Fruit fly (Drosophila melanogaster) whole organism, embryonic: Measurements from ENCODE around the gene CG31650.

Experiments
- Aef1 ChIP-seq: fragments of 200-800 bp; sonication (Bioruptor generic); IDR thresholded peaks from 3 replicates; pipeline ENCODE4 v1.3.6; 2022; ENCODE audit warnings: missing biosample characterization, missing genetic modification characterization
- B-H2 ChIP-seq: fragments of 200-800 bp; sonication (Bioruptor generic); optimal IDR thresholded peaks from 2 replicates; lab custom pipeline; 2018; ENCODE audit warnings: missing biosample characterization, mild to moderate bottlenecking, missing genetic modification characterization
- BtbVII ChIP-seq: fragments of 200-800 bp; sonication (Bioruptor generic); optimal IDR thresholded peaks from 3 replicates; lab custom pipeline; 2017; ENCODE audit warnings: missing biosample characterization, mild to moderate bottlenecking, missing genetic modification characterization
- CG10979 ChIP-seq: fragments of 200-800 bp; sonication (Bioruptor generic); optimal IDR thresholded peaks from 2 replicates; lab custom pipeline; 2018; ENCODE audit warnings: missing biosample characterization, mild to moderate bottlenecking, missing genetic modification characterization, moderate library complexity
- CG11696 ChIP-seq: fragments of 200-800 bp; sonication (Bioruptor generic); IDR thresholded peaks from 2 replicates; pipeline ENCODE4 v1.3.6; 2022; ENCODE audit warnings: missing biosample characterization, missing genetic modification characterization
- CG12299 ChIP-seq: fragments of 200-800 bp; sonication (Bioruptor generic); optimal IDR thresholded peaks from 2 replicates; lab custom pipeline; 2018; ENCODE audit warnings: missing biosample characterization, mild to moderate bottlenecking, missing genetic modification characterization
- CG12744 ChIP-seq: fragments of 200-800 bp; sonication (Bioruptor generic); optimal IDR thresholded peaks from 2 replicates; lab custom pipeline; 2016; ENCODE audit warnings: missing biosample characterization, missing genetic modification characterization
- CG13624 ChIP-seq: fragments of 200-800 bp; sonication (Bioruptor generic); optimal IDR thresholded peaks from 2 replicates; lab custom pipeline; 2016; ENCODE audit warnings: missing biosample characterization, missing genetic modification characterization
- CG13775 ChIP-seq: fragments of 200-800 bp; sonication (Bioruptor generic); optimal IDR thresholded peaks from 3 replicates; lab custom pipeline; 2017; ENCODE audit warnings: missing biosample characterization, mild to moderate bottlenecking, missing genetic modification characterization
- CG14860 ChIP-seq: fragments of 200-800 bp; sonication (Bioruptor generic); IDR thresholded peaks from 3 replicates; pipeline ENCODE4 v1.3.6; 2022; ENCODE audit warnings: missing biosample characterization, missing genetic modification characterization; ENCODE audit not compliant: partially characterized antibody
- CG14965 ChIP-seq: fragments of 200-800 bp; sonication (Bioruptor generic); optimal IDR thresholded peaks from 2 replicates; lab custom pipeline; 2016; ENCODE audit warnings: missing biosample characterization, missing genetic modification characterization, borderline replicate concordance
- CG17361 ChIP-seq: fragments of 200-800 bp; sonication (Bioruptor generic); IDR thresholded peaks from 3 replicates; pipeline ENCODE4 v1.3.6; 2022; ENCODE audit warnings: missing biosample characterization, missing genetic modification characterization
- CG17912 ChIP-seq: fragments of 200-800 bp; sonication (Bioruptor generic); optimal IDR thresholded peaks from 2 replicates; lab custom pipeline; 2018; ENCODE audit warnings: missing biosample characterization, mild to moderate bottlenecking, missing genetic modification characterization
- CG18764 ChIP-seq: fragments of 200-800 bp; sonication (Bioruptor generic); optimal IDR thresholded peaks from 3 replicates; lab custom pipeline; 2016; ENCODE audit warnings: missing biosample characterization, missing genetic modification characterization
- CG2120 ChIP-seq: fragments of 200-800 bp; sonication (Bioruptor generic); optimal IDR thresholded peaks from 3 replicates; lab custom pipeline; 2016; ENCODE audit warnings: missing biosample characterization, missing genetic modification characterization
- CG2199 ChIP-seq: fragments of 200-800 bp; sonication (Bioruptor generic); IDR thresholded peaks from 3 replicates; pipeline ENCODE4 v1.3.6; 2022; ENCODE audit warnings: missing biosample characterization, missing genetic modification characterization
- CG33557 ChIP-seq: fragments of 200-800 bp; sonication (Bioruptor generic); optimal IDR thresholded peaks from 2 replicates; lab custom pipeline; 2019; ENCODE audit warnings: missing biosample characterization, mild to moderate bottlenecking, missing genetic modification characterization, moderate library complexity
- CG6689 ChIP-seq: fragments of 200-800 bp; sonication (Bioruptor generic); IDR thresholded peaks from 2 replicates; pipeline ENCODE4 v1.3.6; 2022; ENCODE audit warnings: missing biosample characterization, missing genetic modification characterization
- CG7372 ChIP-seq: fragments of 200-800 bp; sonication (Bioruptor generic); IDR thresholded peaks from 2 replicates; pipeline ENCODE4 v1.3.6; 2022; ENCODE audit warnings: missing biosample characterization, missing genetic modification characterization
- CG8924 ChIP-seq: fragments of 200-800 bp; optimal IDR thresholded peaks from 3 replicates; lab custom pipeline; 2019; ENCODE audit warnings: missing biosample characterization, mild to moderate bottlenecking, missing genetic modification characterization, moderate library complexity
- CG8944 ChIP-seq: fragments of 200-800 bp; sonication (Bioruptor generic); optimal IDR thresholded peaks from 3 replicates; lab custom pipeline; 2016; ENCODE audit warnings: missing biosample characterization, missing genetic modification characterization
- CTCF ChIP-seq: fragments of 200-800 bp; sonication (Bioruptor generic); optimal IDR thresholded peaks from 2 replicates; lab custom pipeline; 2017; ENCODE audit warnings: missing biosample characterization, mild to moderate bottlenecking, missing genetic modification characterization, moderate library complexity
- Camta ChIP-seq: fragments of 200-800 bp; sonication (Bioruptor generic); optimal IDR thresholded peaks from 2 replicates; lab custom pipeline; 2016; ENCODE audit warnings: missing biosample characterization, missing genetic modification characterization
- Dad ChIP-seq: fragments of 200-800 bp; sonication (Bioruptor generic); optimal IDR thresholded peaks from 3 replicates; lab custom pipeline; 2016; ENCODE audit warnings: missing biosample characterization, missing genetic modification characterization
- Dek ChIP-seq: fragments of 200-800 bp; sonication (Bioruptor generic); optimal IDR thresholded peaks from 3 replicates; lab custom pipeline; 2019; ENCODE audit warnings: missing biosample characterization, mild to moderate bottlenecking, missing genetic modification characterization, moderate library complexity
- Drgx ChIP-seq: fragments of 200-800 bp; sonication (Bioruptor generic); IDR thresholded peaks from 2 replicates; pipeline ENCODE4 v1.3.6; 2022; ENCODE audit warnings: missing biosample characterization, missing genetic modification characterization
- Fer3 ChIP-seq: fragments of 200-800 bp; sonication (Bioruptor generic); optimal IDR thresholded peaks from 2 replicates; lab custom pipeline; 2018; ENCODE audit warnings: missing biosample characterization, mild to moderate bottlenecking, missing genetic modification characterization, moderate library complexity
- HmgD ChIP-seq: fragments of 200-800 bp; sonication (Bioruptor generic); optimal IDR thresholded peaks from 3 replicates; lab custom pipeline; 2016; ENCODE audit warnings: missing biosample characterization, missing genetic modification characterization
- Hr3 ChIP-seq: fragments of 200-800 bp; sonication (Bioruptor generic); optimal IDR thresholded peaks from 3 replicates; lab custom pipeline; 2016; ENCODE audit warnings: missing biosample characterization, missing genetic modification characterization
- Hsf ChIP-seq: fragments of 200-800 bp; sonication (Bioruptor generic); optimal IDR thresholded peaks from 3 replicates; lab custom pipeline; 2016; ENCODE audit warnings: missing biosample characterization, missing genetic modification characterization
- Jarid2 ChIP-seq: fragments of 200-800 bp; sonication (Bioruptor generic); optimal IDR thresholded peaks from 3 replicates; lab custom pipeline; 2017; ENCODE audit warnings: mild to moderate bottlenecking, missing biosample characterization, missing genetic modification reagents, missing genetic modification characterization
- MBD-R2 ChIP-seq: fragments of 200-800 bp; sonication (Bioruptor generic); IDR thresholded peaks from 2 replicates; pipeline ENCODE4 v1.3.6; 2022; ENCODE audit warnings: missing biosample characterization, missing genetic modification characterization
- Nf-YB ChIP-seq: fragments of 200-800 bp; sonication (Bioruptor generic); optimal IDR thresholded peaks from 3 replicates; lab custom pipeline; 2019; ENCODE audit warnings: missing biosample characterization, mild to moderate bottlenecking, missing genetic modification characterization, moderate library complexity
- Rx ChIP-seq: fragments of 200-800 bp; sonication (Bioruptor generic); IDR thresholded peaks from 2 replicates; pipeline ENCODE4 v1.3.6; 2022; ENCODE audit warnings: missing biosample characterization, missing genetic modification characterization
- ash1 ChIP-seq: fragments of 200-800 bp; sonication (Bioruptor generic); optimal IDR thresholded peaks from 2 replicates; lab custom pipeline; 2018; ENCODE audit warnings: missing biosample characterization, mild to moderate bottlenecking, missing genetic modification characterization
- chif ChIP-seq, 2 experiments: fragments of 200-800 bp; sonication (Bioruptor generic); optimal IDR thresholded peaks; 3 replicates each; lab custom pipeline; 2016; ENCODE audit warnings: missing biosample characterization in 2 of 2, missing genetic modification characterization in 2 of 2
- croc ChIP-seq: fragments of 200-800 bp; sonication (Bioruptor generic); conservative IDR thresholded peaks from 3 replicates; pipeline ENCODE4 v1.3.6; 2022; ENCODE audit warnings: missing biosample characterization, missing genetic modification characterization
- crp ChIP-seq, 2 experiments: fragments of 200-800 bp; sonication (Bioruptor generic); optimal IDR thresholded peaks; 2 replicates in 1 of 2; 3 replicates in 1 of 2; lab custom pipeline; 2017; ENCODE audit warnings: missing biosample characterization in 2 of 2, missing genetic modification characterization in 2 of 2, mild to moderate bottlenecking in 1 of 2, moderate library complexity in 1 of 2
- exex ChIP-seq: fragments of 200-800 bp; sonication (Bioruptor generic); optimal IDR thresholded peaks from 4 replicates; lab custom pipeline; 2018; ENCODE audit warnings: missing biosample characterization, mild to moderate bottlenecking, missing genetic modification characterization, moderate library complexity
- hth ChIP-seq: fragments of >200 bp; optimal IDR thresholded peaks from 2 replicates; lab custom pipeline; 2017; ENCODE audit warnings: inconsistent platforms
- insv ChIP-seq, 2 experiments: fragments of 200-800 bp; sonication (Bioruptor generic); optimal IDR thresholded peaks; 3 replicates each; lab custom pipeline; 2016 to 2018; ENCODE audit warnings: missing biosample characterization in 2 of 2, missing genetic modification characterization in 2 of 2
- jigr1 ChIP-seq: fragments of 200-800 bp; sonication (Bioruptor generic); IDR thresholded peaks from 3 replicates; pipeline ENCODE4 v1.3.6; 2022; ENCODE audit warnings: missing biosample characterization, missing genetic modification characterization
- jumu ChIP-seq: fragments of 200-800 bp; sonication (Bioruptor generic); optimal IDR thresholded peaks from 3 replicates; lab custom pipeline; 2016; ENCODE audit warnings: missing biosample characterization, missing genetic modification characterization
- nom ChIP-seq: fragments of 200-800 bp; sonication (Bioruptor generic); optimal IDR thresholded peaks from 2 replicates; lab custom pipeline; 2017; ENCODE audit warnings: missing biosample characterization, missing genetic modification characterization, mild to moderate bottlenecking, moderate library complexity, missing genetic modification reagents
- run ChIP-seq: fragments of 200-800 bp; sonication (Bioruptor generic); optimal IDR thresholded peaks from 3 replicates; lab custom pipeline; 2018; ENCODE audit warnings: missing biosample characterization, mild to moderate bottlenecking, missing genetic modification characterization
- sens ChIP-seq: fragments of 200-800 bp; sonication (Bioruptor generic); peaks from one replicate; lab custom pipeline; 2016; ENCODE audit warnings: missing biosample characterization, missing genetic modification characterization
- sens-2 ChIP-seq: fragments of 200-800 bp; sonication (Bioruptor generic); IDR thresholded peaks from 2 replicates; pipeline ENCODE4 v1.3.6; 2022; ENCODE audit warnings: missing biosample characterization, missing genetic modification characterization
- slou ChIP-seq: fragments of 200-800 bp; sonication (Bioruptor generic); optimal IDR thresholded peaks from 3 replicates; lab custom pipeline; 2016; ENCODE audit warnings: missing biosample characterization, missing genetic modification characterization
- toy ChIP-seq: fragments of 200-800 bp; sonication (Bioruptor generic); IDR thresholded peaks from 2 replicates; pipeline ENCODE4 v1.3.6; 2022; ENCODE audit warnings: missing biosample characterization, missing genetic modification characterization
- ttk ChIP-seq: fragments of 200-800 bp; sonication (Bioruptor generic); IDR thresholded peaks from 2 replicates; pipeline ENCODE4 v2.1.2; 2022; ENCODE audit warnings: missing biosample characterization, missing genetic modification characterization
- zfh1 ChIP-seq: fragments of 200-800 bp; sonication (Bioruptor generic); IDR thresholded peaks from 3 replicates; pipeline ENCODE4 v1.3.6; 2022; ENCODE audit warnings: missing biosample characterization, missing genetic modification characterization

The CG31650 gene

DNA sequence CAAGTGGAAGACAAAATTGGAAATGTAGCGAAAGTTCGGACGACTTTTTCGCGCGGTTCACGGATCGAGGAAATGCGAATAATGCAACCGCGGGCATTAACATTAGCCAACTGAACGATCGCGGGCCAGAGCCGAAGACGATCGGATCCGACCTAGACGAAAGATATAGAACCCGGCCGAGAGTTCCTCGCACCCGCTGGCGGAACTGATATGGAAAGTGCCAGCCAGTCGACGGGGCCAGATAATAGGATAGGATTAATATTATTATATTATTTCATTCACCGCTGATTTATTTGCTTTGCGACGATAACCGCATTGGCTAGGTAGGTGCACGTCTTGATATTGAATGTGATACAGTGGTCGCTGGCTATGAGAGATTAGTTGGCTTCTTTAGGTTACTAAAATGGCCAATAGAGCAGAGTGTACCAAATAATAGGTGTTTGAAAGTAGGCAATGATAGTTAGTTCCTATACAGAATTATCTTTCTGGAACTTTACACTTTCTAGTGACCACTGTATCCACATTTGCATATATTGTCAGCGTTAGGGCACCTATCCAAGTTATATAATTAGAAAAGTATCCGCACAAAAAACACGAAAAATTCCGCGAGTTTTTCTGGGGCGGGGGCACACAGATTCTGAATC, 45.0 kb downstream of the CG31650 start (continued):
- TF ChIP-seq CG33557 (GFP tag; lab: Kevin White, UChicago) (peak; percentile 13), crp (GFP tag; optimal IDR thresholded peaks at IDR 0.05; lab: Kevin White, UChicago) (no peak), exex (tag; lab: Kevin White, UChicago) (peak; percentile 77), toy (no peak), CG13775 (GFP tag; lab: Kevin White, UChicago) (peak; percentile 58), Dad (peak; percentile 44), nom (GFP tag; lab: Kevin White, UChicago) (no peak), CG11696 (GFP tag; lab: Robert Waterston, UW) (no peak; the same call in 1 of the 2 replicates), BtbVII (GFP tag; lab: Kevin White, UChicago) (peak; percentile 70), chif (GFP tag; optimal IDR thresholded peaks at IDR 0.05; lab: Kevin White, UChicago) (peak; percentile 50 to 67), sens-2 (GFP tag; lab: Robert Waterston, UW) (peak; percentile 38; the same call in 1 of the 2 replicates), CG17912 (no peak), Nf-YB (peak; percentile 11), run (tag; lab: Kevin White, UChicago) (no peak), HmgD (no peak), CG7372 (GFP tag; lab: Robert Waterston, UW) (peak; percentile 63), CG2120 (GFP tag; lab: Kevin White, UChicago) (peak; percentile 77), CTCF (GFP tag; lab: Kevin White, UChicago) (peak; percentile 26), Fer3 (tag; lab: Kevin White, UChicago) (peak; percentile 69), CG2199 (GFP tag; lab: Robert Waterston, UW) (no peak; the same call in 2 of the 3 replicates), Rx (GFP tag; lab: Robert Waterston, UW) (peak; percentile 64), Hsf (GFP tag; lab: Kevin White, UChicago) (peak; percentile 68), CG10979 (tag; lab: Kevin White, UChicago) (peak; percentile 61), MBD-R2 (peak; percentile 48; the same call in 1 of the 2 replicates), hth (lab: Kevin White, UChicago) (no peak), slou (GFP tag; lab: Kevin White, UChicago) (peak; percentile 27), Jarid2 (GFP tag; lab: Kevin White, UChicago) (no peak), jigr1 (GFP tag; lab: Robert Waterston, UW) (no peak), Camta (GFP tag; lab: Kevin White, UChicago) (peak; percentile 30), sens (peak; percentile 95), CG8924 (tag; lab: Kevin White, UChicago) (peak; percentile 42), B-H2 (GFP tag; lab: Kevin White, UChicago) (peak; percentile 13), CG18764 (peak; percentile 42), CG14965 (no peak), zfh1 (GFP tag; lab: Robert Waterston, UW) (peak; percentile 79), CG8944 (GFP tag; lab: Kevin White, UChicago) (peak; percentile 43), CG12744 (GFP tag; lab: Kevin White, UChicago) (no peak), CG14860 (no peak), CG6689 (peak; percentile 76), Aef1 (GFP tag; lab: Robert Waterston, UW) (peak; percentile 72), croc (GFP tag; lab: Robert Waterston, UW) (peak; percentile 40; the same call in 1 of the 3 replicates), ash1 (GFP tag; lab: Kevin White, UChicago) (no peak), Dek (tag; lab: Kevin White, UChicago) (peak; percentile 42), Hr3 (GFP tag; lab: Kevin White, UChicago) (peak; percentile 46), ttk (GFP tag; lab: Robert Waterston, UW) (peak; percentile 72; the same call in 1 of the 2 replicates), Drgx (GFP tag; lab: Robert Waterston, UW) (peak; percentile 90), jumu (GFP tag; lab: Kevin White, UChicago) (peak; percentile 48), CG12299 (no peak), CG17361 (GFP tag; lab: Robert Waterston, UW) (peak; percentile 15; the same call in 1 of the 3 replicates), CG13624 (peak; percentile 55), insv (GFP tag; optimal IDR thresholded peaks at IDR 0.05; lab: Kevin White, UChicago) (no peak)
